Fruit fly (Drosophila melanogaster): ENCODE measurements around the gene CG18178.

The CG18178 gene

DNA sequence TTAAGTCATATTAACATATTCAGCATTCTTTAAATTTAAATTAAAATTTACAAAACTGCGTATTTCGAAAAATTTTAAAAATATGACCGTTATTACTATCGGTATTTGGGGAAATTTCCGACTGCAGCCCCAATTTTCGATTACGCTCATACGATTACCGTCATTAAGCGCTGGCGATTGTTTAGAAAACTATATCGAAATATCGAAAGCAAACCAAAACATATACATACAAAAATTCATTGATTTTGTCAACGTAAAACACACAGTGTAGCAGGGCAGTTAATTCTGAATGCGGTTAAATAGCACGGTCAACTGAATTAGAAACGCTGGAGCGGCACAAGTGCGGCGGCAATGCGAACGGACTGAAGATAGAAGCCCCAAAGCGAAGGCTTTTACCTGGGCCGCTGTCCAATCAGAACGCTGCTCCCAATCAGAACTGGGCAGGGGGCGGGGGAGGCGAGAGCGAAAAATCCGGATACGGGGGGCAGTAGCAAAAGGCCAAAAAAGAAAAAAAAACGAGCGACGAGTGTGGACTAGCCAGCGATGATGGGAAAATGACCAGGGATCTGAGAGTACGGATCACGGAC lies 14.7 kb downstream of the CG18178 start, which contains the start of gene CG16711 (continued):
- TF ChIP-seq row (GFP tag; IDR thresholded peaks at IDR 0.05) (no peak), CG12219 (GFP tag; optimal IDR thresholded peaks at IDR 0.05) (no peak), Bgb (GFP tag; IDR thresholded peaks at IDR 0.05; ENCODE audit: partially characterized antibody) (peak; percentile 95), en (GFP tag; optimal IDR thresholded peaks at IDR 0.05) (no peak), sob (GFP tag; IDR thresholded peaks at IDR 0.05) (no peak), rib (GFP tag; IDR thresholded peaks at IDR 0.05) (no peak), Ssrp (tag; optimal IDR thresholded peaks at IDR 0.05) (no peak), wor (GFP tag; IDR thresholded peaks at IDR 0.05) (no peak), CG3281 (GFP tag; optimal IDR thresholded peaks at IDR 0.05) (no peak), disco-r (GFP tag; optimal IDR thresholded peaks at IDR 0.05) (no peak), dmrt99B (tag; optimal IDR thresholded peaks at IDR 0.05) (no peak), CG34224 (GFP tag; IDR thresholded peaks at IDR 0.05; ENCODE audit: partially characterized antibody) (peak; percentile 96), CG3847 (GFP tag; IDR thresholded peaks at IDR 0.05) (no peak), CG17361 (GFP tag; IDR thresholded peaks at IDR 0.05) (no peak), zen2 (GFP tag; IDR thresholded peaks at IDR 0.05; ENCODE audit: partially characterized antibody) (peak; percentile 94), Doc2 (GFP tag; IDR thresholded peaks at IDR 0.05) (no peak), C15 (GFP tag; IDR thresholded peaks at IDR 0.05) (no peak), CG10462 (GFP tag; optimal IDR thresholded peaks at IDR 0.05) (no peak), kay (GFP tag; optimal IDR thresholded peaks at IDR 0.05) (no peak), CG9215 (GFP tag; IDR thresholded peaks at IDR 0.05) (no peak), Atf6 (GFP tag; IDR thresholded peaks at IDR 0.05) (no peak), lmd (GFP tag; IDR thresholded peaks at IDR 0.05) (no peak), Abd-B (GFP tag; optimal IDR thresholded peaks at IDR 0.05) (no peak), insv (GFP tag; optimal IDR thresholded peaks at IDR 0.05) (peak; percentile 62 to 91), CG14441 (GFP tag; IDR thresholded peaks at IDR 0.05) (no peak), sc (optimal IDR thresholded peaks at IDR 0.05) (no peak), sc (GFP tag; optimal IDR thresholded peaks at IDR 0.05) (no peak), CG17829 (tag; optimal IDR thresholded peaks at IDR 0.05) (peak; percentile 17), H15 (GFP tag; IDR thresholded peaks at IDR 0.05) (no peak), CG10543 (GFP tag; optimal IDR thresholded peaks at IDR 0.05) (no peak), nom (GFP tag; optimal IDR thresholded peaks at IDR 0.05) (no peak), pzg (GFP tag; optimal IDR thresholded peaks at IDR 0.05) (peak; percentile 60), Nf-YC (tag; optimal IDR thresholded peaks at IDR 0.05) (peak; percentile 97), Oaz (GFP tag; IDR thresholded peaks at IDR 0.05) (no peak)

DNA sequence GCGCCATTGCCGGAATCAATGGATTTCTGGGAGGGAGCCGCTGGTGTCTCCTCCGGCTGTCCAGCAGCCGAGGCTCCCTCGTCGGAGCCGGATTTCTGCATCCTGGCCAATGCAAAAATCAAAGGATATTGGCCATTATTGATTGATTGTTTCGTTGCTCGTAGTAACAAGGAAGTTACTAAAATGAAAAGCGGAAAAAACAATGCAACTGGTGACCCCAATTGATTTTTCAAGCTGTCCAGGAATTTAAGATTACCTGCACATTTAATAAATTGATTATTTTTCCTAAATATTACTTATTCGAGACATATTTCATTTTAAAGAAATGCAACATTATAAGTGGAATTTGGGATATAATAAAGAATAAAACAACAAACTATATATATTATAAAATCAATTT lies 15.4 kb downstream of the CG18178 start, which contains the start of gene CG6761:
Gene CG6761 (minus strand): TSS at position 101 of the 400 bp plus-strand sequence.
- TF ChIP-seq Six4 (GFP tag; optimal IDR thresholded peaks at IDR 0.05) (no peak), btn (GFP tag; optimal IDR thresholded peaks at IDR 0.05) (no peak), CG17361 (GFP tag; IDR thresholded peaks at IDR 0.05) (no peak), CG11723 (GFP tag; optimal IDR thresholded peaks at IDR 0.05) (no peak), bsh (GFP tag; optimal IDR thresholded peaks at IDR 0.05) (no peak), Max (GFP tag; optimal IDR thresholded peaks at IDR 0.05) (no peak), nerfin-1 (tag; optimal IDR thresholded peaks at IDR 0.05) (no peak), C15 (GFP tag; IDR thresholded peaks at IDR 0.05) (no peak), zen (tag; optimal IDR thresholded peaks at IDR 0.05) (no peak), CG6272 (GFP tag; IDR thresholded peaks at IDR 0.05) (no peak), mam (GFP tag; optimal IDR thresholded peaks at IDR 0.05) (no peak), chn (GFP tag; optimal IDR thresholded peaks at IDR 0.05) (no peak), CG30020 (tag; optimal IDR thresholded peaks at IDR 0.05) (no peak), luna (GFP tag; optimal IDR thresholded peaks at IDR 0.05) (no peak), cwo (GFP tag; optimal IDR thresholded peaks at IDR 0.05) (no peak), CG8478 (optimal IDR thresholded peaks at IDR 0.05) (no peak), bigmax (GFP tag; optimal IDR thresholded peaks at IDR 0.05) (no peak), Poxn (GFP tag; IDR thresholded peaks at IDR 0.05) (no peak), Hr39 (optimal IDR thresholded peaks at IDR 0.05) (no peak), Doc3 (GFP tag; IDR thresholded peaks at IDR 0.05; ENCODE audit: partially characterized antibody) (no peak)

All from whole organism, embryonic.